Fruit fly (Drosophila melanogaster): ENCODE measurements around the gene Nf-YC.
A peak's percentile ranks its signal among the peaks of the same experiment; 100 is the strongest.

Gene Nf-YC

dm6 chrX:6852574-6852973 is 31.9 kb upstream of the Nf-YC start (continued):
- TF ChIP-seq CG11902 (GFP tag; optimal IDR thresholded peaks at IDR 0.05) (peak; percentile 90), eg (GFP tag; IDR thresholded peaks at IDR 0.05) (peak; percentile 92), CG32006 (GFP tag; optimal IDR thresholded peaks at IDR 0.05) (peak; percentile 92), CG10631 (GFP tag; optimal IDR thresholded peaks at IDR 0.05) (peak; percentile 90), CG6276 (GFP tag; optimal IDR thresholded peaks at IDR 0.05) (peak; percentile 82), Gug (GFP tag; IDR thresholded peaks at IDR 0.05) (peak; percentile 88), Lpt (GFP tag; optimal IDR thresholded peaks at IDR 0.05) (peak; percentile 83), CG8632 (GFP tag; optimal IDR thresholded peaks at IDR 0.05) (peak; percentile 83)

- TF ChIP-seq Ets96B (tag; optimal IDR thresholded peaks at IDR 0.05), result peak; percentile 83
- peak; percentile 85 for TF ChIP-seq Hr39 (GFP tag; optimal IDR thresholded peaks at IDR 0.05)
- TF ChIP-seq CG4318 (GFP tag; optimal IDR thresholded peaks at IDR 0.05), result peak; percentile 70
- TF ChIP-seq CG16779 (tag; optimal IDR thresholded peaks at IDR 0.05), result peak; percentile 59
- TF ChIP-seq CG6276 (GFP tag; optimal IDR thresholded peaks at IDR 0.05), result peak; percentile 88
- peak; percentile 79; the same call in 1 of the 2 replicates for TF ChIP-seq CG15336 (GFP tag; IDR thresholded peaks at IDR 0.05)
- peak; percentile 81 for TF ChIP-seq Hr4 (GFP tag; optimal IDR thresholded peaks at IDR 0.05)
- TF ChIP-seq Eip93F (GFP tag; optimal IDR thresholded peaks at IDR 0.05), result peak; percentile 57
- TF ChIP-seq topi (GFP tag; optimal IDR thresholded peaks at IDR 0.05), result peak; percentile 87
- TF ChIP-seq pdm3 (GFP tag; optimal IDR thresholded peaks at IDR 0.05), result peak; percentile 88
- peak; percentile 77 for TF ChIP-seq Ets21C (GFP tag; optimal IDR thresholded peaks at IDR 0.05)
- peak; percentile 80 for TF ChIP-seq CG6792 (GFP tag; optimal IDR thresholded peaks at IDR 0.05)
- peak; percentile 66 for TF ChIP-seq CG8632 (GFP tag; optimal IDR thresholded peaks at IDR 0.05)
- TF ChIP-seq net (GFP tag; optimal IDR thresholded peaks at IDR 0.05), result peak; percentile 83
- TF ChIP-seq vri (GFP tag; optimal IDR thresholded peaks at IDR 0.05), result peak; percentile 80
- peak; percentile 86 for TF ChIP-seq CG6163 (GFP tag; IDR thresholded peaks at IDR 0.05)
- peak; percentile 87 for TF ChIP-seq Met (GFP tag; optimal IDR thresholded peaks at IDR 0.05)
- TF ChIP-seq spab (GFP tag; optimal IDR thresholded peaks at IDR 0.05), result peak; percentile 67
- TF ChIP-seq CG6808 (GFP tag; optimal IDR thresholded peaks at IDR 0.05), result peak; percentile 76
- peak; percentile 39 for TF ChIP-seq Blimp-1 (GFP tag; optimal IDR thresholded peaks at IDR 0.05)
- TF ChIP-seq CG3919 (GFP tag; optimal IDR thresholded peaks at IDR 0.05), result peak; percentile 82
- TF ChIP-seq CG9139 (GFP tag; optimal IDR thresholded peaks at IDR 0.05), result peak; percentile 60
- TF ChIP-seq acj6 (GFP tag; optimal IDR thresholded peaks at IDR 0.05), result peak; percentile 85
- TF ChIP-seq salr (GFP tag; optimal IDR thresholded peaks at IDR 0.05), result peak; percentile 53 to 81
- peak; percentile 78 for TF ChIP-seq dsx (GFP tag; optimal IDR thresholded peaks at IDR 0.05; ENCODE audit: poor library complexity, severe bottlenecking)
- peak; percentile 87 for TF ChIP-seq OdsH (GFP tag; optimal IDR thresholded peaks at IDR 0.05)
- TF ChIP-seq Sox15 (GFP tag; optimal IDR thresholded peaks at IDR 0.05), result peak; percentile 74
- TF ChIP-seq fd59A (GFP tag; optimal IDR thresholded peaks at IDR 0.05), result peak; percentile 58
- TF ChIP-seq CG8319 (GFP tag; optimal IDR thresholded peaks at IDR 0.05), result peak; percentile 72
- peak; percentile 82 for TF ChIP-seq CG8119 (GFP tag; IDR thresholded peaks at IDR 0.05)
- peak; percentile 83 for TF ChIP-seq cyc (GFP tag; optimal IDR thresholded peaks at IDR 0.05)
- peak; percentile 83 for TF ChIP-seq CG32006 (GFP tag; optimal IDR thresholded peaks at IDR 0.05)
- TF ChIP-seq ss (GFP tag; optimal IDR thresholded peaks at IDR 0.05), result peak; percentile 65 to 79
- TF ChIP-seq CG7368 (GFP tag; optimal IDR thresholded peaks at IDR 0.05), result peak; percentile 60
- peak; percentile 51 for TF ChIP-seq CG1621 (tag; optimal IDR thresholded peaks at IDR 0.05)
- TF ChIP-seq CG3032 (tag; optimal IDR thresholded peaks at IDR 0.05), result peak; percentile 83
- peak; percentile 67 for TF ChIP-seq CG6854 (GFP tag; optimal IDR thresholded peaks at IDR 0.05)
- TF ChIP-seq CG10669 (GFP tag; optimal IDR thresholded peaks at IDR 0.05), result peak; percentile 75
- peak; percentile 69 for TF ChIP-seq CG11294 (GFP tag; IDR thresholded peaks at IDR 0.05)
- peak; percentile 95 for TF ChIP-seq Eip78C (GFP tag)
- peak; percentile 34 for TF ChIP-seq fd85E (GFP tag; optimal IDR thresholded peaks at IDR 0.05)
- peak; percentile 74 for TF ChIP-seq fkh (GFP tag; optimal IDR thresholded peaks at IDR 0.05)
- peak; percentile 74 for TF ChIP-seq Lpt (GFP tag; optimal IDR thresholded peaks at IDR 0.05)
- TF ChIP-seq Gug (GFP tag; IDR thresholded peaks at IDR 0.05), result peak; percentile 79
Observed at dm6 chrX:6849178-6849956, 28.6 kb upstream of the Nf-YC start, which contains the start of the genes Cht11 and CG4558. Gene Cht11 (minus strand): TSS chrX:6849517. Gene CG4558 (plus strand): TSS chrX:6849770.
